Worm (Caenorhabditis elegans) whole organism, L4/young adult: ENCODE data around the gene srh-174.

Experiments
- W03F9.2 ChIP-seq: fragments of 150-350 bp; optimal IDR thresholded peaks from 2 replicates; lab custom pipeline; 2014; ENCODE audit warnings: missing biosample characterization, missing genetic modification characterization
- dao-5 ChIP-seq: sonication (generic microtip); optimal IDR thresholded peaks from 2 replicates; lab custom pipeline; 2016; ENCODE audit warnings: missing genotype, missing genetic modification characterization, moderate library complexity, missing compliant biosample characterization

DNA sequence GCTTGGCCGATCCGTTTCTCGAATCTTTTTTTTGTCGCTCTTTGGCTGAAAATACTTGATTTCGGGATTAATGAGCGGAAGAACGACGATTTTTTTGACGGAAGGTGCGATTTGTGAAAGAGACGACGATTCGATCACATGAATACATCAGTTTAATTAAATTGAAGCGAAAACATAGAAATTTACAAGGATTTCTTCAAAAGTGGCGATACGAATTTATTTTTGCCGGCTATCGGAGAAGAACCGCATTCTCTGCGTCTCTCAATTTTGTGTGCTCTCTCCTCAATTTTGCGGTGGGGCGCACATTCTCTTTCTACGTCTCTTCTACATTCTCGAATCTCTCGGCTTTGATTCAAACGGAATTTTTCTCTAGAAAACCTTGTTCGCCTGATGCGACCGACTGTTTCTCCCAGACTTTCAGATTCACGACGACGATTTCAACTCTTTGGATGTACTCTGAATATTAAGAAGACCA is 23.1 kb upstream of the srh-174 start, which contains the start of gene F40D4.17:
- TF ChIP-seq dao-5 (tag; lab: Kevin White, UChicago) (no peak), W03F9.2 (tag; lab: Kevin White, UChicago) (no peak)
